Worm (Caenorhabditis elegans) whole organism, L4 larva: ENCODE data around the gene F14D2.11.

Experiments
- daf-16 ChIP-seq, 3 experiments: sonication (generic microtip); optimal IDR thresholded peaks; 2 replicates each; lab custom pipeline; 2016 to 2017; ENCODE audit warnings: missing genetic modification characterization in 3 of 3, missing genetic modification reagents in 3 of 3, mild to moderate bottlenecking in 2 of 3, missing compliant biosample characterization in 2 of 3, missing biosample characterization in 1 of 3, moderate library complexity in 1 of 3
- daf-19 ChIP-seq: fragments of 200-800 bp; sonication (Bioruptor generic); conservative IDR thresholded peaks from 2 replicates; pipeline ENCODE4 v1.3.6; 2022; ENCODE audit warnings: missing genetic modification characterization, missing compliant biosample characterization

DNA sequence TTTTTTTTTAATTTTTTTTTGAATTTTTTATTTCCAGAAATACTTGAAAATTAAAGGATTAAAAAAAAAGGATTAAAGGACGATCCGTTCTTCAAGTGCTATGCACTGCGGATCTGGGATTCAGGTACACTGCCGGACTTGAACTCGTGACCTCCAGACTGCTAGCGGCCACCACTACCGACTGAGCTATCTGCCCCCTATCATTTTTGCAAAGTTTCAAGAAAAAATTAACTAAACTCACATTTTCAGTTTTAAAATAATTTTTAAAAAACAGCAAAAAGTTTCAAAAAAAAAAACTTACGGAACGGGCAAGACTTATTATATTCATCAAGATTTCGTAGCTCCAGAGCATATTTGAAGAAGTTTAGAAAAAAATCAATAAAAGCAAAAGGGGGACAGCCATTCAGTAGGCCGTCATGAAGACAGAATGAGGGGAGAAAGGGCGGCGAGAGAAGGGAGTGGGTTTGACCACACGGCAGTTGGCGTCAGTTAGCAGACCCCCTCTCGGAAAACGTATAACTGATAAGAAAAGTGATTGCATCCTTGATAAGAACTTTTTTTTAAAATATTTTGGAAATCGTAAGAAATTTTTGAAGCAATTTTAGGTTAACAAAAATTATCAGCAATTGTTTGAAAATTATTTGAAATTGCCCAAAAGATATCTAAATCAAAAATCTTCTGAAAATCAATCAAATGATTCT lies 30.8 kb downstream of the F14D2.11 start:
- TF ChIP-seq daf-16 (GFP tag; optimal IDR thresholded peaks at IDR 0.05; lab: Kevin White, UChicago) (no peak), daf-16 (tag; optimal IDR thresholded peaks at IDR 0.05; lab: Kevin White, UChicago) (peak; percentile 11), daf-19 (GFP tag; lab: Robert Waterston, UW) (no peak)
